Worm (Caenorhabditis elegans) whole organism, midembryonic: ENCODE measurements around the gene col-90.

Experiments
- T22C8.4 ChIP-seq: fragments of 200-800 bp; sonication (Bioruptor generic); IDR thresholded peaks from 2 replicates; pipeline ENCODE4 v1.3.6; 2022; ENCODE audit warnings: missing genetic modification characterization, missing compliant biosample characterization
- cog-1 ChIP-seq: sonication (generic microtip); optimal IDR thresholded peaks from 2 replicates; lab custom pipeline; 2016; ENCODE audit warnings: missing genetic modification characterization, missing compliant biosample characterization
- flt-1 ChIP-seq: fragments of 200-800 bp; sonication (Bioruptor generic); IDR thresholded peaks from 2 replicates; pipeline ENCODE4 v1.3.6; 2022; ENCODE audit warnings: missing genetic modification characterization, missing compliant biosample characterization
- klf-2 ChIP-seq: fragments of 200-800 bp; sonication (Bioruptor generic); conservative IDR thresholded peaks from 2 replicates; pipeline ENCODE4 v1.3.6; 2022; ENCODE audit warnings: missing genetic modification reagents, missing genetic modification characterization, missing compliant biosample characterization
- med-1 ChIP-seq: sonication (generic microtip); optimal IDR thresholded peaks from 2 replicates; lab custom pipeline; 2017; ENCODE audit warnings: missing genetic modification characterization, mild to moderate bottlenecking, missing compliant biosample characterization, antibody characterized with exemption, missing genetic modification reagents; ENCODE audit not compliant: insufficient read depth
- ref-1 ChIP-seq: fragments of 200-800 bp; sonication (Bioruptor generic); conservative IDR thresholded peaks from 2 replicates; pipeline ENCODE4 v1.3.6; 2022; ENCODE audit warnings: missing genetic modification reagents, missing genetic modification characterization, missing compliant biosample characterization
- tab-1 ChIP-seq: fragments of 200-800 bp; sonication (Bioruptor generic); IDR thresholded peaks from 2 replicates; pipeline ENCODE4 v1.3.6; 2022; ENCODE audit warnings: missing genetic modification characterization, missing compliant biosample characterization
- ztf-23 ChIP-seq: fragments of 200-800 bp; sonication (Bioruptor generic); IDR thresholded peaks from 2 replicates; pipeline ENCODE4 v1.3.6; 2022; ENCODE audit warnings: missing genetic modification reagents, missing genetic modification characterization, missing compliant biosample characterization
- ztf-29 ChIP-seq: fragments of 200-800 bp; sonication (Bioruptor generic); IDR thresholded peaks from 2 replicates; pipeline ENCODE4 v1.3.6; 2022; ENCODE audit warnings: missing genetic modification reagents, missing genetic modification characterization, missing compliant biosample characterization

- TF ChIP-seq T22C8.4 (no peak), klf-2 (GFP tag; lab: Robert Waterston, UW) (no peak), ref-1 (GFP tag; lab: Robert Waterston, UW) (no peak), cog-1 (tag; lab: Kevin White, UChicago) (no peak), flt-1 (GFP tag; lab: Robert Waterston, UW) (no peak), ztf-23 (GFP tag; lab: Robert Waterston, UW) (no peak), med-1 (GFP tag; lab: Kevin White, UChicago) (no peak), ztf-29 (GFP tag; lab: Robert Waterston, UW) (no peak), tab-1 (GFP tag; lab: Robert Waterston, UW) (no peak)
Measured at ce11 chrIII:7933235-7933634, 15.4 kb upstream of the col-90 start, which contains the start of gene ran-2.
